Fruit fly (Drosophila melanogaster) whole organism, embryonic: ENCODE measurements around the gene veli.

Experiments used
- B-H1 ChIP-seq: fragments of 200-800 bp; sonication (Bioruptor generic); IDR thresholded peaks from 3 replicates; pipeline ENCODE4 v1.3.6; 2022; ENCODE audit warnings: missing biosample characterization, missing genetic modification characterization
- Bteb2 ChIP-seq: fragments of 200-800 bp; sonication (Bioruptor generic); optimal IDR thresholded peaks from 2 replicates; lab custom pipeline; 2016; ENCODE audit warnings: missing biosample characterization, missing genetic modification characterization
- CG10979 ChIP-seq: fragments of 200-800 bp; sonication (Bioruptor generic); optimal IDR thresholded peaks from 2 replicates; lab custom pipeline; 2018; ENCODE audit warnings: missing biosample characterization, mild to moderate bottlenecking, missing genetic modification characterization, moderate library complexity
- CG12299 ChIP-seq: fragments of 200-800 bp; sonication (Bioruptor generic); optimal IDR thresholded peaks from 2 replicates; lab custom pipeline; 2018; ENCODE audit warnings: missing biosample characterization, mild to moderate bottlenecking, missing genetic modification characterization
- CG12391 ChIP-seq: fragments of 200-800 bp; sonication (Bioruptor generic); optimal IDR thresholded peaks from 3 replicates; lab custom pipeline; 2018; ENCODE audit warnings: missing biosample characterization, mild to moderate bottlenecking, missing genetic modification characterization, moderate library complexity
- CG15011 ChIP-seq: fragments of 200-800 bp; sonication (Bioruptor generic); optimal IDR thresholded peaks from 3 replicates; lab custom pipeline; 2018; ENCODE audit warnings: missing biosample characterization, mild to moderate bottlenecking, missing genetic modification characterization
- CG16779 ChIP-seq: fragments of 200-800 bp; sonication (Bioruptor generic); IDR thresholded peaks from 2 replicates; pipeline ENCODE4 v1.3.6; 2022; ENCODE audit warnings: missing biosample characterization, missing genetic modification characterization
- CG16813 ChIP-seq: fragments of 200-800 bp; sonication (Bioruptor generic); IDR thresholded peaks from 3 replicates; pipeline ENCODE4 v1.3.6; 2022; ENCODE audit warnings: missing biosample characterization, missing genetic modification characterization; ENCODE audit not compliant: partially characterized antibody
- CG1792 ChIP-seq: fragments of 200-800 bp; sonication (Bioruptor generic); optimal IDR thresholded peaks from 2 replicates; lab custom pipeline; 2016; ENCODE audit warnings: missing biosample characterization, missing genetic modification characterization
- CG18764 ChIP-seq: fragments of 200-800 bp; sonication (Bioruptor generic); optimal IDR thresholded peaks from 3 replicates; lab custom pipeline; 2016; ENCODE audit warnings: missing biosample characterization, missing genetic modification characterization
- CG3065 ChIP-seq: fragments of 200-800 bp; sonication (Bioruptor generic); optimal IDR thresholded peaks from 2 replicates; lab custom pipeline; 2016; ENCODE audit warnings: missing biosample characterization, missing genetic modification characterization
- CG31441 ChIP-seq: fragments of 200-800 bp; sonication (Bioruptor generic); IDR thresholded peaks from 2 replicates; pipeline ENCODE4 v1.3.6; 2022; ENCODE audit warnings: missing biosample characterization, missing genetic modification characterization
- CG3995 ChIP-seq: fragments of 200-800 bp; sonication (Bioruptor generic); optimal IDR thresholded peaks from 3 replicates; lab custom pipeline; 2016; ENCODE audit warnings: missing biosample characterization, missing genetic modification characterization
- CG4328 ChIP-seq: fragments of 200-800 bp; sonication (Bioruptor generic); optimal IDR thresholded peaks from 3 replicates; lab custom pipeline; 2017; ENCODE audit warnings: missing biosample characterization, missing genetic modification reagents, missing genetic modification characterization
- CG4424 ChIP-seq: fragments of 200-800 bp; sonication (Bioruptor generic); optimal IDR thresholded peaks from 3 replicates; lab custom pipeline; 2016; ENCODE audit warnings: missing biosample characterization, missing genetic modification characterization
- CG4617 ChIP-seq: fragments of 200-800 bp; sonication (Bioruptor generic); optimal IDR thresholded peaks from 3 replicates; lab custom pipeline; 2016; ENCODE audit warnings: missing biosample characterization, missing genetic modification characterization, borderline replicate concordance
- CG8944 ChIP-seq: fragments of 200-800 bp; sonication (Bioruptor generic); optimal IDR thresholded peaks from 3 replicates; lab custom pipeline; 2016; ENCODE audit warnings: missing biosample characterization, missing genetic modification characterization
- CG9797 ChIP-seq: fragments of 200-800 bp; sonication (Bioruptor generic); optimal IDR thresholded peaks from 3 replicates; lab custom pipeline; 2018; ENCODE audit warnings: missing biosample characterization, mild to moderate bottlenecking, missing genetic modification characterization
- CG9932 ChIP-seq: fragments of 200-800 bp; sonication (Bioruptor generic); IDR thresholded peaks from 2 replicates; pipeline ENCODE4 v1.3.6; 2022; ENCODE audit warnings: missing biosample characterization, missing genetic modification characterization
- D19A ChIP-seq: fragments of 200-800 bp; optimal IDR thresholded peaks from 3 replicates; lab custom pipeline; 2019; ENCODE audit warnings: missing biosample characterization, mild to moderate bottlenecking, missing genetic modification characterization, moderate library complexity
- Dad ChIP-seq: fragments of 200-800 bp; sonication (Bioruptor generic); optimal IDR thresholded peaks from 3 replicates; lab custom pipeline; 2016; ENCODE audit warnings: missing biosample characterization, missing genetic modification characterization
- Elba2 ChIP-seq: fragments of 200-800 bp; sonication (Bioruptor generic); optimal IDR thresholded peaks from 3 replicates; lab custom pipeline; 2016; ENCODE audit warnings: missing biosample characterization, missing genetic modification characterization
- HmgZ ChIP-seq: fragments of 200-800 bp; sonication (Bioruptor generic); optimal IDR thresholded peaks from 2 replicates; lab custom pipeline; 2018; ENCODE audit warnings: missing biosample characterization, mild to moderate bottlenecking, missing genetic modification characterization
- Hmx ChIP-seq: fragments of 200-800 bp; sonication (Bioruptor generic); optimal IDR thresholded peaks from 2 replicates; lab custom pipeline; 2016; ENCODE audit warnings: missing biosample characterization, missing genetic modification characterization
- Hr51 ChIP-seq, 2 experiments: fragments of 200-800 bp; sonication (Bioruptor generic); optimal IDR thresholded peaks; 2 replicates in 1 of 2; 3 replicates in 1 of 2; lab custom pipeline; 2016 to 2018; ENCODE audit warnings: missing biosample characterization in 2 of 2, missing genetic modification characterization in 2 of 2, mild to moderate bottlenecking in 1 of 2, moderate library complexity in 1 of 2
- Mrtf ChIP-seq: fragments of 200-800 bp; sonication (Bioruptor generic); IDR thresholded peaks from 3 replicates; pipeline ENCODE4 v1.3.6; 2022; ENCODE audit warnings: missing biosample characterization, missing genetic modification characterization
- NK7.1 ChIP-seq: fragments of 200-800 bp; sonication (Bioruptor generic); optimal IDR thresholded peaks from 3 replicates; lab custom pipeline; 2016; ENCODE audit warnings: missing biosample characterization, missing genetic modification characterization
- Sox102F ChIP-seq: fragments of 200-800 bp; sonication (Bioruptor generic); optimal IDR thresholded peaks from 2 replicates; lab custom pipeline; 2018; ENCODE audit warnings: missing biosample characterization, mild to moderate bottlenecking, missing genetic modification characterization, moderate library complexity
- Sry-δ ChIP-seq: fragments of 200-800 bp; sonication (Bioruptor generic); optimal IDR thresholded peaks from 2 replicates; lab custom pipeline; 2016; ENCODE audit warnings: missing biosample characterization, missing genetic modification characterization
- Xbp1 ChIP-seq: fragments of 200-800 bp; sonication (Bioruptor generic); optimal IDR thresholded peaks from 3 replicates; lab custom pipeline; 2016; ENCODE audit warnings: missing biosample characterization, mild to moderate bottlenecking, missing genetic modification characterization
- ac ChIP-seq: fragments of 200-800 bp; sonication (Bioruptor generic); optimal IDR thresholded peaks from 3 replicates; lab custom pipeline; 2017; ENCODE audit warnings: missing biosample characterization, mild to moderate bottlenecking, missing genetic modification characterization
- ase ChIP-seq: fragments of 200-800 bp; sonication (Bioruptor generic); IDR thresholded peaks from 3 replicates; pipeline ENCODE4 v1.3.6; 2022; ENCODE audit warnings: missing biosample characterization, missing genetic modification characterization
- bbx ChIP-seq: fragments of 200-800 bp; sonication (Bioruptor generic); IDR thresholded peaks from 2 replicates; pipeline ENCODE4 v1.3.6; 2022; ENCODE audit warnings: missing biosample characterization, missing genetic modification characterization; ENCODE audit not compliant: partially characterized antibody
- btn ChIP-seq: fragments of 200-800 bp; sonication (Bioruptor generic); optimal IDR thresholded peaks from 2 replicates; lab custom pipeline; 2016; ENCODE audit warnings: missing biosample characterization, missing genetic modification characterization
- caup ChIP-seq: fragments of 200-800 bp; sonication (Bioruptor generic); optimal IDR thresholded peaks from 3 replicates; lab custom pipeline; 2017; ENCODE audit warnings: missing biosample characterization, mild to moderate bottlenecking, missing genetic modification characterization, moderate library complexity; ENCODE audit not compliant: severe bottlenecking
- chn ChIP-seq: fragments of 200-800 bp; sonication (Bioruptor generic); optimal IDR thresholded peaks from 2 replicates; lab custom pipeline; 2016; ENCODE audit warnings: missing biosample characterization, missing genetic modification characterization
- corto ChIP-seq: fragments of 200-800 bp; sonication (Bioruptor generic); optimal IDR thresholded peaks from 2 replicates; lab custom pipeline; 2016; ENCODE audit warnings: missing biosample characterization, mild to moderate bottlenecking, missing genetic modification characterization, moderate library complexity
- crp ChIP-seq, 2 experiments: fragments of 200-800 bp; sonication (Bioruptor generic); optimal IDR thresholded peaks; 2 replicates in 1 of 2; 3 replicates in 1 of 2; lab custom pipeline; 2017; ENCODE audit warnings: missing biosample characterization in 2 of 2, missing genetic modification characterization in 2 of 2, mild to moderate bottlenecking in 1 of 2, moderate library complexity in 1 of 2
- ewg ChIP-seq: fragments of 200-800 bp; sonication (Bioruptor generic); optimal IDR thresholded peaks from 3 replicates; lab custom pipeline; 2017; ENCODE audit warnings: mild to moderate bottlenecking, missing biosample characterization, missing genetic modification reagents, missing genetic modification characterization
- eyg ChIP-seq: fragments of 200-800 bp; sonication (Bioruptor generic); optimal IDR thresholded peaks from 3 replicates; lab custom pipeline; 2016; ENCODE audit warnings: missing biosample characterization, missing genetic modification characterization
- fd102C ChIP-seq: fragments of 200-800 bp; sonication (Bioruptor generic); optimal IDR thresholded peaks from 2 replicates; lab custom pipeline; 2018; ENCODE audit warnings: missing biosample characterization, mild to moderate bottlenecking, missing genetic modification characterization, moderate library complexity
- grn ChIP-seq: fragments of 200-800 bp; sonication (Bioruptor generic); optimal IDR thresholded peaks from 3 replicates; lab custom pipeline; 2017; ENCODE audit warnings: missing biosample characterization, missing genetic modification characterization
- gro ChIP-seq: fragments of 200-800 bp; sonication (Bioruptor generic); optimal IDR thresholded peaks from 2 replicates; lab custom pipeline; 2016; ENCODE audit warnings: missing biosample characterization, missing genetic modification characterization
- hbn ChIP-seq: fragments of 200-800 bp; sonication (Bioruptor generic); IDR thresholded peaks from 2 replicates; pipeline ENCODE4 v1.3.6; 2022; ENCODE audit warnings: missing biosample characterization, missing genetic modification characterization; ENCODE audit not compliant: partially characterized antibody
- hth ChIP-seq: fragments of >200 bp; optimal IDR thresholded peaks from 2 replicates; lab custom pipeline; 2017; ENCODE audit warnings: inconsistent platforms
- knrl ChIP-seq: fragments of 200-800 bp; sonication (Bioruptor generic); IDR thresholded peaks from 3 replicates; pipeline ENCODE4 v1.3.6; 2022; ENCODE audit warnings: missing biosample characterization, missing genetic modification characterization; ENCODE audit not compliant: partially characterized antibody
- pita ChIP-seq: fragments of 200-800 bp; sonication (Bioruptor generic); optimal IDR thresholded peaks from 2 replicates; lab custom pipeline; 2017; ENCODE audit warnings: missing biosample characterization, mild to moderate bottlenecking, missing genetic modification characterization
- row ChIP-seq: fragments of 200-800 bp; sonication (Bioruptor generic); IDR thresholded peaks from 3 replicates; pipeline ENCODE4 v1.3.6; 2022; ENCODE audit warnings: missing biosample characterization, missing genetic modification characterization
- sqz ChIP-seq: fragments of 200-800 bp; sonication (Bioruptor generic); optimal IDR thresholded peaks from 3 replicates; lab custom pipeline; 2018; ENCODE audit warnings: missing biosample characterization, mild to moderate bottlenecking, missing genetic modification characterization
- twi ChIP-seq: fragments of 200-800 bp; optimal IDR thresholded peaks from 2 replicates; lab custom pipeline; 2019; ENCODE audit warnings: missing biosample characterization, mild to moderate bottlenecking, missing genetic modification characterization, moderate library complexity
- z ChIP-seq: fragments of 200-800 bp; sonication (Bioruptor generic); IDR thresholded peaks from 3 replicates; pipeline ENCODE4 v1.3.6; 2022; ENCODE audit warnings: missing biosample characterization, missing genetic modification characterization

Gene veli

DNA sequence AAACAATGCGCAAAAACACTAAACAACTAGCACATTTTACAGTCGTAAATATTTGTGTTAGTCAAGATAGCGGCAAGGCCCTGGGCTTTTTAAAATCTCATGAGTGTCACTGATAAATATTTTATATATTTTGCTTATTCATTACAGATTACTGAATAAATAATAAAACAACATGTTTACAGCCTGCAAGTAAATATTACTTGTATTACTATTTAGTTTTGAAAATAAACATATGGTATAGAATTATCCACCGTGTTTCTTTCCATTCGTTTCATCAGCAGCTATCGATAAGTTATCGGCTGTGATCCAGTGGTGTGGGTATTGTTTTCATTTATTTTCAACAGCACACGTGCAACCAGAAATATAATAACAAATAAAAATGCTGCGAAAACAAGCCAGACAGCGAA, 9.2 kb upstream of the veli start, which contains the start of the genes shams and CG11920 (continued):
- no peak for TF ChIP-seq Sox102F (GFP tag; lab: Kevin White, UChicago)
- peak; percentile 58; the same call in 2 of the 3 replicates for TF ChIP-seq CG16813 (GFP tag; lab: Robert Waterston, UW)
- no peak for TF ChIP-seq ac (GFP tag; lab: Kevin White, UChicago)
- no peak for TF ChIP-seq z (GFP tag; lab: Robert Waterston, UW)
- no peak for TF ChIP-seq CG4424 (GFP tag; lab: Kevin White, UChicago)
- no peak for TF ChIP-seq CG18764
- TF ChIP-seq CG12299 (tag; lab: Kevin White, UChicago) = peak; percentile 61
- no peak for TF ChIP-seq pita (GFP tag; lab: Kevin White, UChicago)
- no peak for TF ChIP-seq Bteb2 (GFP tag; lab: Kevin White, UChicago)
- no peak for TF ChIP-seq hbn (GFP tag; lab: Robert Waterston, UW)
- no peak for TF ChIP-seq fd102C
- no peak for TF ChIP-seq eyg (GFP tag; lab: Kevin White, UChicago)
- no peak for TF ChIP-seq btn
- no peak for TF ChIP-seq CG16779 (GFP tag; lab: Robert Waterston, UW)
- no peak; the same call in 2 of the 3 replicates for TF ChIP-seq knrl
- TF ChIP-seq CG4328 (GFP tag; lab: Kevin White, UChicago) = no peak
- peak; percentile 57 for TF ChIP-seq CG3995 (GFP tag; lab: Kevin White, UChicago)
- no peak for TF ChIP-seq Sry-δ (GFP tag; lab: Kevin White, UChicago)
- peak; percentile 13 for TF ChIP-seq CG10979 (tag; lab: Kevin White, UChicago)
- TF ChIP-seq Mrtf = no peak
- no peak for TF ChIP-seq CG1792 (GFP tag; lab: Kevin White, UChicago)
- TF ChIP-seq row (GFP tag; lab: Robert Waterston, UW) = peak; percentile 59
- TF ChIP-seq Xbp1 (GFP tag; lab: Kevin White, UChicago) = no peak
- no peak for TF ChIP-seq NK7.1 (GFP tag; lab: Kevin White, UChicago)
- no peak for TF ChIP-seq Hr51 (GFP tag; optimal IDR thresholded peaks at IDR 0.05; lab: Kevin White, UChicago)
- TF ChIP-seq bbx (GFP tag; lab: Robert Waterston, UW) = peak; percentile 33; the same call in 1 of the 2 replicates
- TF ChIP-seq caup (GFP tag; lab: Kevin White, UChicago) = no peak
- TF ChIP-seq Dad (GFP tag; lab: Kevin White, UChicago) = no peak
- TF ChIP-seq twi = peak; percentile 45
- TF ChIP-seq sqz = no peak
- TF ChIP-seq grn (GFP tag; lab: Kevin White, UChicago) = no peak
- no peak for TF ChIP-seq CG3065 (GFP tag; lab: Kevin White, UChicago)
- no peak for TF ChIP-seq ase (GFP tag; lab: Robert Waterston, UW)
- TF ChIP-seq D19A (tag; lab: Kevin White, UChicago) = peak; percentile 20
- no peak for TF ChIP-seq Hmx (GFP tag; lab: Kevin White, UChicago)
- peak; percentile 40 for TF ChIP-seq gro (GFP tag; lab: Kevin White, UChicago)
- peak; percentile 66 for TF ChIP-seq CG12391
- peak in 1 of 2 experiments; percentile 73 for TF ChIP-seq crp (GFP tag; optimal IDR thresholded peaks at IDR 0.05; lab: Kevin White, UChicago)
- no peak for TF ChIP-seq Elba2 (GFP tag; lab: Kevin White, UChicago)
- TF ChIP-seq CG9797 (GFP tag; lab: Kevin White, UChicago) = no peak
- no peak for TF ChIP-seq B-H1 (GFP tag; lab: Robert Waterston, UW)
- no peak for TF ChIP-seq ewg (GFP tag; lab: Kevin White, UChicago)
- no peak for TF ChIP-seq chn (GFP tag; lab: Kevin White, UChicago)
- TF ChIP-seq CG4617 (GFP tag; lab: Kevin White, UChicago) = peak; percentile 60
- TF ChIP-seq hth (lab: Kevin White, UChicago) = no peak
- TF ChIP-seq corto (GFP tag; lab: Kevin White, UChicago) = no peak
- peak; percentile 23 for TF ChIP-seq HmgZ (tag; lab: Kevin White, UChicago)
- TF ChIP-seq CG9932 (GFP tag; lab: Robert Waterston, UW) = no peak
- no peak for TF ChIP-seq CG8944 (GFP tag; lab: Kevin White, UChicago)
- TF ChIP-seq CG15011 (GFP tag; lab: Kevin White, UChicago) = no peak
- no peak for TF ChIP-seq CG31441 (GFP tag; lab: Robert Waterston, UW)
